Worm (Caenorhabditis elegans) whole organism, midembryonic: ENCODE data around the gene Y22D7AL.4.

Experiments
- T22C8.4 ChIP-seq: fragments of 200-800 bp; sonication (Bioruptor generic); IDR thresholded peaks from 2 replicates; pipeline ENCODE4 v1.3.6; 2022; ENCODE audit warnings: missing genetic modification characterization, missing compliant biosample characterization
- cog-1 ChIP-seq: sonication (generic microtip); optimal IDR thresholded peaks from 2 replicates; lab custom pipeline; 2016; ENCODE audit warnings: missing genetic modification characterization, missing compliant biosample characterization
- flt-1 ChIP-seq: fragments of 200-800 bp; sonication (Bioruptor generic); IDR thresholded peaks from 2 replicates; pipeline ENCODE4 v1.3.6; 2022; ENCODE audit warnings: missing genetic modification characterization, missing compliant biosample characterization
- med-1 ChIP-seq: sonication (generic microtip); optimal IDR thresholded peaks from 2 replicates; lab custom pipeline; 2017; ENCODE audit warnings: missing genetic modification characterization, mild to moderate bottlenecking, missing compliant biosample characterization, antibody characterized with exemption, missing genetic modification reagents; ENCODE audit not compliant: insufficient read depth
- ref-1 ChIP-seq: fragments of 200-800 bp; sonication (Bioruptor generic); conservative IDR thresholded peaks from 2 replicates; pipeline ENCODE4 v1.3.6; 2022; ENCODE audit warnings: missing genetic modification reagents, missing genetic modification characterization, missing compliant biosample characterization
- tab-1 ChIP-seq: fragments of 200-800 bp; sonication (Bioruptor generic); IDR thresholded peaks from 2 replicates; pipeline ENCODE4 v1.3.6; 2022; ENCODE audit warnings: missing genetic modification characterization, missing compliant biosample characterization
- ztf-23 ChIP-seq: fragments of 200-800 bp; sonication (Bioruptor generic); IDR thresholded peaks from 2 replicates; pipeline ENCODE4 v1.3.6; 2022; ENCODE audit warnings: missing genetic modification reagents, missing genetic modification characterization, missing compliant biosample characterization
- ztf-29 ChIP-seq: fragments of 200-800 bp; sonication (Bioruptor generic); IDR thresholded peaks from 2 replicates; pipeline ENCODE4 v1.3.6; 2022; ENCODE audit warnings: missing genetic modification reagents, missing genetic modification characterization, missing compliant biosample characterization

DNA sequence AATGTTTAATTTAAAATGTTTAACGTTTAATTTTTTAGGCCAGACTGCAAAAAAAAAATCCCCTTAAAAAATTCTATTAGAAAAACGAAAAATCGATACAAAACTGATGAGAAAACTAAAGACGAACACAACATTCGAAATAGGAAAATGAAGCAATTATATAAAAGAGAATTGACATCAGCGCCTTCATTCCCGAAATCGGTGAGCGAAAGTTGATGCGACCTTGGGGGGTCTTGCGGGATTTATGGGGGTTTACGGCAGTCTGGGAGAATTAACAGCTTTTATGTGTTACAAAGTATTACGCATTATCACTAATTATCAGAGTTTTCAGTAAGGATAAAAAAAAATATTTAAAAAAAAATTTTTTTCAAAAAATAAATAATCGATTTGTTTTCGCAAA, 12.0 kb upstream of the Y22D7AL.4 start:
- TF ChIP-seq flt-1 (GFP tag; lab: Robert Waterston, UW), result no peak
- TF ChIP-seq cog-1, result no peak
- no peak for TF ChIP-seq ref-1 (GFP tag; lab: Robert Waterston, UW)
- no peak for TF ChIP-seq ztf-23 (GFP tag; lab: Robert Waterston, UW)
- TF ChIP-seq ztf-29, result no peak
- TF ChIP-seq T22C8.4, result no peak
- no peak for TF ChIP-seq tab-1 (GFP tag; lab: Robert Waterston, UW)
- TF ChIP-seq med-1 (GFP tag; lab: Kevin White, UChicago), result no peak
